Fruit fly (Drosophila melanogaster): ENCODE results near the gene CG12219.

The CG12219 gene

dm6 chrX:6265456-6265877, 35.6 kb downstream of the CG12219 start (continued):
- peak; percentile 96 for TF ChIP-seq slp2 (GFP tag; optimal IDR thresholded peaks at IDR 0.05)
- peak in 1 of 3 experiments; percentile 83 for TF ChIP-seq Stat92E (GFP tag; optimal IDR thresholded peaks at IDR 0.05)
- TF ChIP-seq HLH3B (GFP tag; IDR thresholded peaks at IDR 0.05): peak; percentile 94
- TF ChIP-seq p53 (GFP tag; optimal IDR thresholded peaks at IDR 0.05): peak; percentile 84
- peak; percentile 89 for TF ChIP-seq gce (GFP tag; IDR thresholded peaks at IDR 0.05)
- TF ChIP-seq CG13894 (tag; optimal IDR thresholded peaks at IDR 0.05): peak; percentile 73
- TF ChIP-seq CG12391 (tag; optimal IDR thresholded peaks at IDR 0.05): peak; percentile 96
- peak; percentile 95 for TF ChIP-seq lmd (GFP tag; IDR thresholded peaks at IDR 0.05)
- peak; percentile 97 for TF ChIP-seq Xbp1 (GFP tag; optimal IDR thresholded peaks at IDR 0.05)
- peak; percentile 85 for TF ChIP-seq Jarid2 (GFP tag; optimal IDR thresholded peaks at IDR 0.05)
- peak; percentile 96 for TF ChIP-seq CG31441 (GFP tag; IDR thresholded peaks at IDR 0.05)
- TF ChIP-seq fd64A (GFP tag; optimal IDR thresholded peaks at IDR 0.05): peak; percentile 87
- TF ChIP-seq ind (GFP tag; optimal IDR thresholded peaks at IDR 0.05): peak; percentile 95
- peak; percentile 96 for TF ChIP-seq dysf (GFP tag; IDR thresholded peaks at IDR 0.05)
- peak; percentile 96 for TF ChIP-seq Hmr (GFP tag; optimal IDR thresholded peaks at IDR 0.05)
- peak; percentile 87 for TF ChIP-seq CG4617 (GFP tag; optimal IDR thresholded peaks at IDR 0.05; ENCODE audit: borderline replicate concordance)
- TF ChIP-seq trh (GFP tag; optimal IDR thresholded peaks at IDR 0.05): peak; percentile 87
- TF ChIP-seq Dll (GFP tag; IDR thresholded peaks at IDR 0.05; ENCODE audit: partially characterized antibody): no peak
- peak; percentile 81 for TF ChIP-seq CG15696 (tag; optimal IDR thresholded peaks at IDR 0.05)
- TF ChIP-seq pfk (GFP tag; optimal IDR thresholded peaks at IDR 0.05): no peak
- peak; percentile 82 for TF ChIP-seq CG8281 (tag; optimal IDR thresholded peaks at IDR 0.05)
- no peak for TF ChIP-seq unc-4 (GFP tag; IDR thresholded peaks at IDR 0.05; ENCODE audit: partially characterized antibody)
- TF ChIP-seq CG17829 (tag; optimal IDR thresholded peaks at IDR 0.05): peak; percentile 96
- peak; percentile 96 for TF ChIP-seq CG8388 (GFP tag; optimal IDR thresholded peaks at IDR 0.05)
- TF ChIP-seq lab (GFP tag; optimal IDR thresholded peaks at IDR 0.05): peak; percentile 95
- TF ChIP-seq CG1233 (GFP tag; optimal IDR thresholded peaks at IDR 0.05): peak; percentile 91
- TF ChIP-seq hkb (optimal IDR thresholded peaks at IDR 0.05): no peak
- peak; percentile 97 for TF ChIP-seq hkb (GFP tag; IDR thresholded peaks at IDR 0.05)
- no peak for TF ChIP-seq Doc3 (GFP tag; IDR thresholded peaks at IDR 0.05; ENCODE audit: partially characterized antibody)
- peak; percentile 97 for TF ChIP-seq CG16863 (GFP tag; optimal IDR thresholded peaks at IDR 0.05)
- TF ChIP-seq CG11085 (GFP tag; IDR thresholded peaks at IDR 0.05): peak; percentile 81
- peak; percentile 95 for TF ChIP-seq ken (GFP tag; IDR thresholded peaks at IDR 0.05)
- TF ChIP-seq jigr1 (GFP tag; IDR thresholded peaks at IDR 0.05): peak; percentile 93
- peak; percentile 87 for TF ChIP-seq ERR (GFP tag; optimal IDR thresholded peaks at IDR 0.05)
- peak; percentile 78 for TF ChIP-seq tup (GFP tag; optimal IDR thresholded peaks at IDR 0.05)
- TF ChIP-seq CG11456 (GFP tag; IDR thresholded peaks at IDR 0.05): peak; percentile 88
- TF ChIP-seq ro (GFP tag; IDR thresholded peaks at IDR 0.05): peak; percentile 83
- peak; percentile 54 for TF ChIP-seq CG3995 (GFP tag; optimal IDR thresholded peaks at IDR 0.05)
- peak; percentile 94 for TF ChIP-seq Fer1 (GFP tag; optimal IDR thresholded peaks at IDR 0.05)
- peak; percentile 94 for TF ChIP-seq CG30431 (GFP tag; optimal IDR thresholded peaks at IDR 0.05)
- TF ChIP-seq CG1647 (GFP tag; optimal IDR thresholded peaks at IDR 0.05): peak; percentile 93
- peak; percentile 50; the same call in 1 of the 2 replicates for TF ChIP-seq ham (GFP tag; IDR thresholded peaks at IDR 0.05)
- peak; percentile 97 for TF ChIP-seq CG2875 (GFP tag; optimal IDR thresholded peaks at IDR 0.05)
- TF ChIP-seq bab2 (GFP tag; optimal IDR thresholded peaks at IDR 0.05): peak; percentile 95
- peak; percentile 96 for TF ChIP-seq lilli (GFP tag; optimal IDR thresholded peaks at IDR 0.05)
- TF ChIP-seq dan (GFP tag; IDR thresholded peaks at IDR 0.05): peak; percentile 47; the same call in 1 of the 2 replicates
- TF ChIP-seq br (optimal IDR thresholded peaks at IDR 0.05): no peak
- peak; percentile 99 for TF ChIP-seq Sox100B (GFP tag; optimal IDR thresholded peaks at IDR 0.05)
- TF ChIP-seq mam (GFP tag; optimal IDR thresholded peaks at IDR 0.05): peak; percentile 94
- TF ChIP-seq CG1603 (tag; optimal IDR thresholded peaks at IDR 0.05): peak; percentile 93
- TF ChIP-seq toy (GFP tag; IDR thresholded peaks at IDR 0.05): peak; percentile 75; the same call in 1 of the 2 replicates
